Fruit fly (Drosophila melanogaster): Measurements from ENCODE around the gene Ucp4B.

DNA sequence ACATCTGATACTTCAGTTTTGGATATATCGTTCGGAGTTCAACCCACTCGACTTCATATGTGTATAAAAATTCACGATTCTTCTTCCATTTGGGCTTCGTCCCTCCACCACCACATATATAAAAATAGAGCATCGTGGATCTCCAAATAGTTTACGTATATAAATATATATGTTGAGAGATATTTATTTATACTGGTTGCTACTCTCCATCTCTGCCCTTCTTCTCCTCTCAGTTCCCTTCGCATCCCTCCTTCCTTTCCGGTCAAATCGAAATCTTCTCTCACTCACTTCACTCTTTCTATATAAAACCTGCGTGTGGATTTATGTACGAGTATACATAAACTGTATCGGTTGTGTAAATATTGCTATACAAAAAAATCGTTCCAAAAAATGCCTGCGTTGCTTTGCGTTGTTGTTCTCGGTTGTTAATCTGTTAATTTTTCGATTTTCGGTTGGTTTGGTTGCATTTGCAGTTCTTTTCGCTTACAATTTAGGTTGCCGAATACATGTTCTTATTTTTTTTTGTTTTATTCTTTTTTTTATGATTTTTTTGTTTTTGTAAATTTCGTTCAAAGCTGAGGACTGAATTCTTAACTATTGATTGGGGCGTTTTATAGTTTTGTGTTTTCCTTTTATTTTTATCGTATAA is 3.1 kb downstream of the Ucp4B start:
- no peak for TF ChIP-seq Mio (GFP tag; optimal IDR thresholded peaks at IDR 0.05)
- TF ChIP-seq Sp1 (GFP tag; optimal IDR thresholded peaks at IDR 0.05) = no peak
- no peak for TF ChIP-seq Vsx2 (GFP tag; optimal IDR thresholded peaks at IDR 0.05; ENCODE audit: partially characterized antibody)
- TF ChIP-seq Dfd (GFP tag; optimal IDR thresholded peaks at IDR 0.05) = no peak
- TF ChIP-seq brk (GFP tag; optimal IDR thresholded peaks at IDR 0.05) = no peak
- TF ChIP-seq br (GFP tag; optimal IDR thresholded peaks at IDR 0.05) = no peak
- no peak for TF ChIP-seq lola (GFP tag; optimal IDR thresholded peaks at IDR 0.05)
- no peak for TF ChIP-seq OdsH (GFP tag; optimal IDR thresholded peaks at IDR 0.05)
- TF ChIP-seq psq (GFP tag; optimal IDR thresholded peaks at IDR 0.05) = no peak
- no peak for TF ChIP-seq pan (optimal IDR thresholded peaks at IDR 0.05)
- no peak for TF ChIP-seq Abd-B (GFP tag; optimal IDR thresholded peaks at IDR 0.05)
- TF ChIP-seq jim (GFP tag; optimal IDR thresholded peaks at IDR 0.05) = no peak
- no peak for TF ChIP-seq dsf (GFP tag; optimal IDR thresholded peaks at IDR 0.05; ENCODE audit: borderline replicate concordance)
- TF ChIP-seq h (GFP tag; optimal IDR thresholded peaks at IDR 0.05) = no peak
